Worm (Caenorhabditis elegans): Measurements from ENCODE around the gene set-16.
A peak's percentile ranks its signal among the peaks of the same experiment; 100 is the strongest.

Gene set-16

ce11 chrIII:13672654-13673330 lies 29.1 kb downstream of the set-16 start, which contains the start of gene aqp-11 (continued):
- TF ChIP-seq nhr-20 (tag; optimal IDR thresholded peaks at IDR 0.05) (no peak), snu-23 (GFP tag; optimal IDR thresholded peaks at IDR 0.05) (peak; percentile 11), grh-1 (GFP tag; IDR thresholded peaks at IDR 0.05) (no peak), dsc-1 (tag; optimal IDR thresholded peaks at IDR 0.05) (no peak), unc-86 (tag; optimal IDR thresholded peaks at IDR 0.05) (no peak), lin-14 (GFP tag; optimal IDR thresholded peaks at IDR 0.05) (peak; percentile 35), skn-1 (tag; optimal IDR thresholded peaks at IDR 0.05) (peak; percentile 96)

DNA sequence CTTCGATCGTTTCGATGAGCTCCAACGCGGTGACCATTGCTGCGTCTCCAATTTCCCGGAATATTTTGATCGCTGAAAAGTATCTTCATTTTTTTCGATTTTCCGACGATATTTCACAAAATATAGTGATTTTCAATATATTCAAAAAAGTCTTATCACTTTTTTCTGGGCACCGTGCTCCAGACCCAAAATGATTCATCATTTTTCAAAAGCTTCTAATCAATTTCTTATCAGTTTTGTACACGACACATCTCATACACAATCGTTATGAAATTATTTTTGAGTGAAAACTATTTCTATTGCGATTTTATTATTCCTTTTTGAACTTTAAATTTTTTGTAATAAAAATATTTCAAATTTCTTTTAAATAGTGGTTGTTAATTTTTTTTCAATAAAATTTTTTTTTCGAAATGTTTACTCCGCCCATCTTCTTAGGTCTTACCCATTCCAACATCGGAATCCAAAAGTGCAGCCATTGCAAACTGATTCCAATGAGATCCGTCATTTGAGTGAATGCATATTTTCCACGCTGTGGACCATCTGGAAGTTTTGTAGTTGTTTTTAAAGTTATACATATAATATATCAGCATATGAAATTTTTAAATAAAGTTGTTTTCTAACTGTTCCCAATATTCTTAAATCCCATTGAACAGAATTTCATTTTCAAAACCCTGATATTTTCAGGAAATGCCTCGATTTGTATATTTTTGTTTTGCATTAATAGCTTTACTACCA lies 35.2 kb downstream of the set-16 start, which contains the start of gene sid-2:
Gene sid-2 (plus strand): TSS at position 685 of the 735 bp plus-strand sequence.
- peak; percentile 12 for TF ChIP-seq nhr-85 (tag)
- TF ChIP-seq tbx-2 (tag; optimal IDR thresholded peaks at IDR 0.05) = no peak
- TF ChIP-seq hpl-2 (GFP tag; optimal IDR thresholded peaks at IDR 0.05) = no peak
- TF ChIP-seq fkh-4 (tag; optimal IDR thresholded peaks at IDR 0.05; ENCODE audit: borderline replicate concordance) = no peak
- TF ChIP-seq mab-9 (GFP tag; IDR thresholded peaks at IDR 0.05) = no peak
- no peak for TF ChIP-seq Y116A8C.19 (tag; optimal IDR thresholded peaks at IDR 0.05; ENCODE audit: borderline replicate concordance)
- peak; percentile 56 for TF ChIP-seq elt-2 (tag; optimal IDR thresholded peaks at IDR 0.05)
- TF ChIP-seq fkh-10 (GFP tag; optimal IDR thresholded peaks at IDR 0.05) = no peak
- TF ChIP-seq snu-23 (GFP tag; optimal IDR thresholded peaks at IDR 0.05) = no peak
- no peak for TF ChIP-seq efl-1 (optimal IDR thresholded peaks at IDR 0.05)
- peak in 1 of 2 experiments; percentile 43 for TF ChIP-seq efl-1 (GFP tag; optimal IDR thresholded peaks at IDR 0.05 in 1 of 2)
- no peak for TF ChIP-seq aly-2 (tag; optimal IDR thresholded peaks at IDR 0.05)
- no peak for TF ChIP-seq nhr-71 (tag; optimal IDR thresholded peaks at IDR 0.05)
- no peak for TF ChIP-seq sup-37 (GFP tag; optimal IDR thresholded peaks at IDR 0.05)
- TF ChIP-seq nhr-90 (tag; optimal IDR thresholded peaks at IDR 0.05; ENCODE audit: poor library complexity) = no peak

- no peak for TF ChIP-seq ama-1 (optimal IDR thresholded peaks at IDR 0.05)
- TF ChIP-seq pax-3 (tag; optimal IDR thresholded peaks at IDR 0.05) = no peak
- no peak for TF ChIP-seq snpc-4 (tag; optimal IDR thresholded peaks at IDR 0.05)
- no peak for TF ChIP-seq efl-1 (optimal IDR thresholded peaks at IDR 0.05)
- TF ChIP-seq efl-1 (GFP tag; optimal IDR thresholded peaks at IDR 0.05 in 1 of 2) = peak in 1 of 2 experiments; percentile 15
These were observed 38.3 kb downstream of the set-16 start for ce11 chrIII:13682019-13682418.

- TF ChIP-seq egl-13 (tag; optimal IDR thresholded peaks at IDR 0.05) (no peak), efl-1 (optimal IDR thresholded peaks at IDR 0.05) (peak in 1 of 2 experiments; percentile 40), efl-1 (GFP tag; optimal IDR thresholded peaks at IDR 0.05 in 1 of 2) (no peak)
These were observed 39.6 kb downstream of the set-16 start for ce11 chrIII:13683275-13683674.

ce11 chrIII:13684236-13684635 lies 40.5 kb downstream of the set-16 start:
- no peak for TF ChIP-seq ceh-82 (tag; optimal IDR thresholded peaks at IDR 0.05)
- TF ChIP-seq hpl-2 (GFP tag; optimal IDR thresholded peaks at IDR 0.05) = no peak
- TF ChIP-seq snpc-4 (tag; optimal IDR thresholded peaks at IDR 0.05) = no peak
- TF ChIP-seq isw-1 (GFP tag; IDR thresholded peaks at IDR 0.05) = no peak
- TF ChIP-seq elt-3 (tag; optimal IDR thresholded peaks at IDR 0.05) = no peak
- no peak for TF ChIP-seq ceh-88 (GFP tag; IDR thresholded peaks at IDR 0.05)
- TF ChIP-seq unc-130 (tag; optimal IDR thresholded peaks at IDR 0.05) = no peak
- no peak for TF ChIP-seq aha-1 (tag; optimal IDR thresholded peaks at IDR 0.05)
- TF ChIP-seq zag-1 (tag; optimal IDR thresholded peaks at IDR 0.05) = no peak
- no peak for TF ChIP-seq ceh-90 (tag; optimal IDR thresholded peaks at IDR 0.05)
- TF ChIP-seq blmp-1 (tag; optimal IDR thresholded peaks at IDR 0.05) = no peak
- no peak for TF ChIP-seq lir-3 (tag; optimal IDR thresholded peaks at IDR 0.05; ENCODE audit: poor library complexity)
- TF ChIP-seq lin-39 (tag; optimal IDR thresholded peaks at IDR 0.05) = no peak
- TF ChIP-seq skn-1 (tag; optimal IDR thresholded peaks at IDR 0.05) = no peak
- no peak for TF ChIP-seq lin-14 (GFP tag; optimal IDR thresholded peaks at IDR 0.05)
- no peak for TF ChIP-seq nhr-12 (tag; optimal IDR thresholded peaks at IDR 0.05)
- TF ChIP-seq nhr-77 (tag; optimal IDR thresholded peaks at IDR 0.05) = no peak
- TF ChIP-seq elt-2 (tag; optimal IDR thresholded peaks at IDR 0.05) = no peak
- TF ChIP-seq dsc-1 (tag; optimal IDR thresholded peaks at IDR 0.05) = no peak
- TF ChIP-seq nhr-237 (tag; optimal IDR thresholded peaks at IDR 0.05) = no peak
